Worm (Caenorhabditis elegans) whole organism, L4 larva: ENCODE data around the gene sqv-2.

Source experiments
- lsy-2 ChIP-seq, 2 experiments: fragments of 150-350 bp in 1 of 2; sonication (generic microtip) in 1 of 2; optimal IDR thresholded peaks; 2 replicates each; lab custom pipeline; 2014 to 2017; ENCODE audit warnings: missing biosample characterization in 2 of 2, missing genetic modification characterization in 2 of 2
- nhr-48 ChIP-seq: sonication (generic microtip); optimal IDR thresholded peaks from 2 replicates; lab custom pipeline; 2016; ENCODE audit warnings: mild to moderate bottlenecking, missing genetic modification characterization, missing compliant biosample characterization
- skn-1 ChIP-seq: fragments of 150-350 bp; optimal IDR thresholded peaks from 2 replicates; lab custom pipeline; 2014; ENCODE audit warnings: missing biosample characterization, missing genetic modification characterization
- snpc-4 ChIP-seq: fragments of 150-350 bp; optimal IDR thresholded peaks from 2 replicates; lab custom pipeline; 2014; ENCODE audit warnings: missing biosample characterization, missing genetic modification characterization
- unc-39 ChIP-seq: sonication (generic microtip); optimal IDR thresholded peaks from 2 replicates; lab custom pipeline; 2017; ENCODE audit warnings: missing biosample characterization, missing genetic modification characterization
- unc-62 ChIP-seq, 3 experiments: fragments of 150-350 bp in 1 of 3; sonication (generic microtip); optimal IDR thresholded peaks in 2 of 3; peaks in 1 of 3; 1 replicate in 1 of 3; 2 replicates in 2 of 3; lab custom pipeline; 2014 to 2017; ENCODE audit warnings: missing biosample characterization in 3 of 3, missing genetic modification characterization in 3 of 3, missing genetic modification reagents in 3 of 3, missing genotype in 1 of 3
- zag-1 ChIP-seq: fragments of 150-350 bp; optimal IDR thresholded peaks from 2 replicates; lab custom pipeline; 2014; ENCODE audit warnings: missing biosample characterization, missing genetic modification characterization

- TF ChIP-seq lsy-2 (tag; optimal IDR thresholded peaks at IDR 0.05; lab: Kevin White, UChicago) (no peak), zag-1 (tag; lab: Kevin White, UChicago) (no peak), nhr-48 (tag; lab: Kevin White, UChicago) (no peak), unc-39 (tag; lab: Kevin White, UChicago) (no peak), unc-62 (GFP tag; optimal IDR thresholded peaks at IDR 0.05 in 1 of 2; lab: Kevin White, UChicago) (no peak), unc-62 (tag; optimal IDR thresholded peaks at IDR 0.05; lab: Kevin White, UChicago) (no peak), snpc-4 (tag; lab: Kevin White, UChicago) (no peak), skn-1 (tag; lab: Kevin White, UChicago) (no peak)
Measured at ce11 chrII:2885518-2886449, 8.4 kb downstream of the sqv-2 start.
